Worm (Caenorhabditis elegans) whole organism, L1 larva: ENCODE results near the gene F49F1.2.

Experiments
- C34B4.2 ChIP-seq: sonication (generic microtip); optimal IDR thresholded peaks from 2 replicates; lab custom pipeline; 2017; ENCODE audit warnings: mild to moderate bottlenecking, missing genetic modification characterization, missing compliant biosample characterization
- ama-1 ChIP-seq: fragments of 150-350 bp; optimal IDR thresholded peaks from 2 replicates; lab custom pipeline; 2014
- ceh-88 ChIP-seq: fragments of 200-800 bp; sonication (Bioruptor generic); IDR thresholded peaks from 2 replicates; pipeline ENCODE4 v1.3.6; 2022; ENCODE audit warnings: missing genetic modification characterization, missing compliant biosample characterization
- ceh-90 ChIP-seq: sonication (generic microtip); optimal IDR thresholded peaks from 2 replicates; lab custom pipeline; 2016; ENCODE audit warnings: missing genetic modification characterization, missing compliant biosample characterization
- dsc-1 ChIP-seq: sonication (generic microtip); optimal IDR thresholded peaks from 2 replicates; lab custom pipeline; 2016; ENCODE audit warnings: mild to moderate bottlenecking, missing genetic modification characterization, missing compliant biosample characterization
- efl-1 ChIP-seq, 4 experiments: fragments of 150-350 bp; optimal IDR thresholded peaks in 3 of 4; peaks in 1 of 4; 1 replicate in 1 of 4; 2 replicates in 3 of 4; lab custom pipeline; 2014; ENCODE audit warnings: missing biosample characterization in 2 of 4, missing genetic modification characterization in 2 of 4, missing genetic modification reagents in 2 of 4
- efl-3 ChIP-seq: fragments of 200-800 bp; sonication (Bioruptor generic); optimal IDR thresholded peaks from 2 replicates; lab custom pipeline; 2018; ENCODE audit warnings: mild to moderate bottlenecking, missing genetic modification characterization, missing compliant biosample characterization
- egl-13 ChIP-seq: sonication (generic microtip); optimal IDR thresholded peaks from 2 replicates; lab custom pipeline; 2016; ENCODE audit warnings: missing genotype, missing genetic modification reagents, missing genetic modification characterization, missing compliant biosample characterization
- elt-2 ChIP-seq: sonication (generic microtip); optimal IDR thresholded peaks from 2 replicates; lab custom pipeline; 2016; ENCODE audit warnings: missing genetic modification characterization, mild to moderate bottlenecking, inconsistent platforms, missing compliant biosample characterization, missing genetic modification reagents
- ets-5 ChIP-seq: fragments of 200-800 bp; sonication (Bioruptor generic); IDR thresholded peaks from 2 replicates; pipeline ENCODE4 v1.3.6; 2022; ENCODE audit warnings: missing genetic modification characterization, missing compliant biosample characterization
- fos-1 ChIP-seq: fragments of 150-350 bp; optimal IDR thresholded peaks from 2 replicates; lab custom pipeline; 2014; ENCODE audit warnings: missing biosample characterization, missing genetic modification characterization
- grh-1 ChIP-seq: fragments of 200-800 bp; sonication (Bioruptor generic); IDR thresholded peaks from 2 replicates; pipeline ENCODE4 v1.3.6; 2022; ENCODE audit warnings: missing genetic modification reagents, missing genetic modification characterization, missing compliant biosample characterization
- lin-35 ChIP-seq, 2 experiments: fragments of 150-350 bp; optimal IDR thresholded peaks; 2 replicates each; lab custom pipeline; 2014; ENCODE audit warnings: missing biosample characterization in 2 of 2, missing genetic modification characterization in 2 of 2, missing genetic modification reagents in 2 of 2
- lsy-2 ChIP-seq, 2 experiments: fragments of 150-350 bp; optimal IDR thresholded peaks; 2 replicates each; lab custom pipeline; 2014; ENCODE audit warnings: missing biosample characterization in 2 of 2, missing genetic modification characterization in 2 of 2
- mab-9 ChIP-seq: fragments of 200-800 bp; sonication (Bioruptor generic); IDR thresholded peaks from 2 replicates; pipeline ENCODE4 v1.3.6; 2022; ENCODE audit warnings: missing genetic modification reagents, missing genetic modification characterization, missing compliant biosample characterization
- mdl-1 ChIP-seq, 2 experiments: fragments of 150-350 bp; optimal IDR thresholded peaks; 2 replicates each; lab custom pipeline; 2014 to 2017; ENCODE audit warnings: missing biosample characterization in 2 of 2, missing genetic modification characterization in 2 of 2, inconsistent platforms in 1 of 2
- mef-2 ChIP-seq: fragments of 150-350 bp; optimal IDR thresholded peaks from 2 replicates; lab custom pipeline; 2014; ENCODE audit warnings: missing biosample characterization, missing genetic modification characterization
- nhr-12 ChIP-seq: sonication (generic microtip); optimal IDR thresholded peaks from 2 replicates; lab custom pipeline; 2017; ENCODE audit warnings: missing biosample characterization, missing genetic modification characterization
- nhr-237 ChIP-seq: fragments of 150-350 bp; optimal IDR thresholded peaks from 2 replicates; lab custom pipeline; 2014; ENCODE audit warnings: missing biosample characterization, missing genetic modification characterization
- nhr-76 ChIP-seq: sonication (generic microtip); optimal IDR thresholded peaks from 2 replicates; lab custom pipeline; 2017; ENCODE audit warnings: missing biosample characterization, missing genetic modification characterization
- nhr-77 ChIP-seq: fragments of 150-350 bp; optimal IDR thresholded peaks from 2 replicates; lab custom pipeline; 2014; ENCODE audit warnings: missing biosample characterization, missing genetic modification characterization
- nhr-84 ChIP-seq: sonication (generic microtip); optimal IDR thresholded peaks from 2 replicates; lab custom pipeline; 2017; ENCODE audit warnings: missing biosample characterization, missing genetic modification characterization
- nhr-90 ChIP-seq: sonication (generic microtip); optimal IDR thresholded peaks from 2 replicates; lab custom pipeline; 2016; ENCODE audit warnings: mild to moderate bottlenecking, missing genetic modification characterization, missing compliant biosample characterization; ENCODE audit not compliant: poor library complexity
- pqm-1 ChIP-seq: sonication (generic microtip); optimal IDR thresholded peaks from 3 replicates; lab custom pipeline; 2017; ENCODE audit warnings: missing biosample characterization, missing genetic modification characterization
- sox-4 ChIP-seq: sonication (generic microtip); optimal IDR thresholded peaks from 2 replicates; lab custom pipeline; 2016; ENCODE audit warnings: missing genetic modification characterization, missing compliant biosample characterization
- sptf-1 ChIP-seq: fragments of 150-350 bp; optimal IDR thresholded peaks from 2 replicates; lab custom pipeline; 2014; ENCODE audit warnings: missing biosample characterization, missing genetic modification characterization
- swsn-7 ChIP-seq: sonication (generic microtip); optimal IDR thresholded peaks from 2 replicates; lab custom pipeline; 2016; ENCODE audit warnings: missing genetic modification characterization, missing compliant biosample characterization
- unc-30 ChIP-seq: sonication (generic microtip); optimal IDR thresholded peaks from 2 replicates; lab custom pipeline; 2017; ENCODE audit warnings: missing biosample characterization, missing genetic modification characterization
- unc-98 ChIP-seq: fragments of 200-800 bp; sonication (Bioruptor generic); IDR thresholded peaks from 2 replicates; pipeline ENCODE4 v1.3.6; 2022; ENCODE audit warnings: missing genetic modification characterization, missing compliant biosample characterization
- zip-4 ChIP-seq: fragments of 200-800 bp; sonication (Bioruptor generic); optimal IDR thresholded peaks from 2 replicates; lab custom pipeline; 2018; ENCODE audit warnings: mild to moderate bottlenecking, missing genetic modification characterization, moderate library complexity, missing compliant biosample characterization
- ztf-11 ChIP-seq, 2 experiments: sonication (generic microtip); optimal IDR thresholded peaks; 2 replicates each; lab custom pipeline; 2016 to 2017; ENCODE audit warnings: missing genetic modification characterization in 2 of 2, missing biosample characterization in 1 of 2, missing compliant biosample characterization in 1 of 2

The F49F1.2 gene

DNA sequence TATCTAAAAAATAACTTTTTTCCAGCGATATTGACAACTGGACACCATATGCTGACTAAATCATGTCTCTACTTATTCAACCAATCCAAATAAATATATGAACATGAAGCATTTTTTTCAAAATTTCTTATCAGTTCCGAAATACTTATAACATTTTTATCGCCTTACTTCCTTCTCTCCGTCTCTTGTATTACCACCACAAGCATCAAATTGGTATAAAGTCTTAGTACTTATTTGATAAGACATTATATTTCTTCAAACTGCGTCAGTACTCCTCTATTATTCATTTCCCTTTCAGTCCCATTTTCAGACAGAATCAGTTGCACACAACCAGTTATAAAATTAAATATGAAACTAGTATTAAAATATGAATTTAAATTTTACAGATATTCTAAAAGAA, 32.1 kb downstream of the F49F1.2 start (continued):
- TF ChIP-seq nhr-237 = no peak
- no peak for TF ChIP-seq C34B4.2 (tag; lab: Kevin White, UChicago)
- TF ChIP-seq zip-4 (GFP tag; lab: Kevin White, UChicago) = no peak
- TF ChIP-seq nhr-90 = peak; percentile 1
- TF ChIP-seq elt-2 = peak; percentile 92
- no peak for TF ChIP-seq lsy-2 (tag; optimal IDR thresholded peaks at IDR 0.05; lab: Kevin White, UChicago)
- TF ChIP-seq ceh-90 (tag; lab: Kevin White, UChicago) = no peak

DNA sequence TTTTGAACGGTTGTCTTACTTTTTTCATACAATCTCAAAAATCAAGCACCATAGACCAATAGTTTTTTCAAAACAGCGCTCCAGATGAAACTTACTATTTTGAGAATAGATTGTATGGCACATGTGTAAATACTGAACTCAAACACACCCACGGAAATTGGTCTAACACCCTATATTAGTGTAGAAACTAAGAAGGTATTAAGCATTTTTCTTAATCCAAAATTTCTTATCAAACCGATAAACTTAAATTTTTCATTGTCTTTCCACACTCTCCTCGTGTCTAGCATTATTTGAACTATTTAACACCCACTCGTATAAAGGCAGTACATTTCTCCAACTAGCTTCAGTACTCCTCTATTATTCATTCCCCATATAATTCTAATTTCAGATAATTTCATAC, 34.4 kb downstream of the F49F1.2 start:
- no peak for TF ChIP-seq efl-1 (optimal IDR thresholded peaks at IDR 0.05; lab: Kevin White, UChicago)
- TF ChIP-seq efl-1 (GFP tag; optimal IDR thresholded peaks at IDR 0.05 in 1 of 2; lab: Kevin White, UChicago) = peak in 1 of 2 experiments; percentile 57
- TF ChIP-seq elt-2 = peak; percentile 58
- no peak for TF ChIP-seq ets-5 (GFP tag; lab: Robert Waterston, UW)

ce11 chrIV:4152143-4152542, 36.4 kb downstream of the F49F1.2 start, which contains the start of the genes K08D10.10 and R07C12.1:
K08D10.10 (plus strand) TSS chrIV:4152235.
R07C12.1 (plus strand) TSS chrIV:4152456.
- TF ChIP-seq elt-2 (peak; percentile 79), nhr-12 (tag; lab: Kevin White, UChicago) (no peak), efl-3 (GFP tag; lab: Kevin White, UChicago) (no peak), sptf-1 (no peak), egl-13 (tag; lab: Kevin White, UChicago) (no peak), lsy-2 (tag; optimal IDR thresholded peaks at IDR 0.05; lab: Kevin White, UChicago) (no peak)

- TF ChIP-seq elt-2 (peak; percentile 19), dsc-1 (tag; lab: Kevin White, UChicago) (no peak)
Measured at ce11 chrIV:4154641-4155040, 38.9 kb downstream of the F49F1.2 start, which contains the start of gene K08D10.14. K08D10.14 (plus strand) TSS chrIV:4154941.

- TF ChIP-seq ztf-11 (tag; optimal IDR thresholded peaks at IDR 0.05; lab: Kevin White, UChicago) = no peak
- TF ChIP-seq lin-35 (GFP tag; optimal IDR thresholded peaks at IDR 0.05; lab: Kevin White, UChicago) = no peak
- TF ChIP-seq sox-4 (tag; lab: Kevin White, UChicago) = no peak
- no peak for TF ChIP-seq nhr-12 (tag; lab: Kevin White, UChicago)
- no peak for TF ChIP-seq nhr-84 (tag; lab: Kevin White, UChicago)
- no peak for TF ChIP-seq unc-30
- TF ChIP-seq unc-98 (GFP tag; lab: Robert Waterston, UW) = no peak
- no peak for TF ChIP-seq swsn-7
- no peak for TF ChIP-seq nhr-77 (tag; lab: Kevin White, UChicago)
Measured at ce11 chrIV:4162121-4162520, 46.4 kb downstream of the F49F1.2 start, which contains the start of gene scrm-5. scrm-5 (plus strand) TSS chrIV:4162421.

DNA sequence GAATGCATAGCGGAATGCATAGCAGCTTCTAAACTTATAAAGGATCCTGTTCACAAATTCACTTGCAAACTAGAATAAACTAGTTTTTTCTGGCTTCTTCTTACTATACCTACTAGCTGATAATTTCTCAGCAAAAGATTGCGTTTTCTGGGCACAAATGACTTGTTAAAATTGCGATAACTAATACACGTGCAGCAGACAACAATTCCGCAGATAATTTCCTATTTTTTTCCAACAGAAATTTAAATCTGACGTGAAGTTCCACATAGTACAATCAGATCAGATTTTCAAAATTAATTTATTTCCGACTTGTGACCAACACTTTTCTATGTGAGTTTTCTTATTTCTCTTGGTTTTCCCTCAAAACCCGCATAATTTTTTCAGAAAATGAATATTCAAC, 48.6 kb downstream of the F49F1.2 start, which contains the start of gene scrm-8:
Gene scrm-8 (plus strand): TSS at position 301 of the 400 bp plus-strand sequence.
- TF ChIP-seq fos-1 (tag; lab: Kevin White, UChicago) (no peak), egl-13 (tag; lab: Kevin White, UChicago) (no peak), nhr-76 (tag; lab: Kevin White, UChicago) (no peak), nhr-77 (tag; lab: Kevin White, UChicago) (no peak), ama-1 (lab: Kevin White, UChicago) (no peak), ceh-88 (no peak), mef-2 (tag; lab: Kevin White, UChicago) (no peak), pqm-1 (no peak), mab-9 (no peak), mdl-1 (tag; optimal IDR thresholded peaks at IDR 0.05; lab: Kevin White, UChicago) (no peak), grh-1 (no peak)
- TF ChIP-seq, all 84 proteins: peak for 0
